Worm (Caenorhabditis elegans) whole organism, mixed stage, embryonic: Measurements from ENCODE around the gene algn-8.

ENCODE experiments used
- cnd-1 ChIP-seq: fragments of 200-800 bp; sonication (Bioruptor generic); optimal IDR thresholded peaks from 2 replicates; lab custom pipeline; 2018; ENCODE audit warnings: mild to moderate bottlenecking, missing genetic modification characterization, missing compliant biosample characterization
- mab-5 ChIP-seq: fragments of 150-350 bp; optimal IDR thresholded peaks from 2 replicates; lab custom pipeline; 2014; ENCODE audit warnings: missing biosample characterization, missing genetic modification characterization
- pha-4 ChIP-seq: fragments of 150-350 bp; optimal IDR thresholded peaks from 2 replicates; lab custom pipeline; 2018; ENCODE audit warnings: missing biosample characterization, missing genetic modification reagents, missing genetic modification characterization
- snpc-4 ChIP-seq: fragments of 150-350 bp; optimal IDR thresholded peaks from 2 replicates; lab custom pipeline; 2014; ENCODE audit warnings: missing biosample characterization, missing genetic modification characterization

- no peak for TF ChIP-seq cnd-1 (tag; lab: Kevin White, UChicago)
- TF ChIP-seq mab-5 (tag; lab: Kevin White, UChicago): no peak
- TF ChIP-seq snpc-4 (tag; lab: Kevin White, UChicago): no peak
- TF ChIP-seq pha-4 (tag; lab: Kevin White, UChicago): no peak
Measured at ce11 chrII:9880826-9881225, 5.4 kb downstream of the algn-8 start, which contains the start of gene C08H9.15.
